Fruit fly (Drosophila melanogaster): Measurements from ENCODE around the gene CG32982.

Gene CG32982

dm6 chr2L:9125418-9125928 lies at the start of gene CG32982 (continued):
- TF ChIP-seq HmgZ (tag; optimal IDR thresholded peaks at IDR 0.05) (peak; percentile 86), CG12155 (GFP tag; optimal IDR thresholded peaks at IDR 0.05) (peak; percentile 79), D19B (GFP tag; optimal IDR thresholded peaks at IDR 0.05) (peak; percentile 82), crol (GFP tag; IDR thresholded peaks at IDR 0.05) (0 out of 2 replicates have a peak, but pooled peaks have one; percentile 30), cato (GFP tag; optimal IDR thresholded peaks at IDR 0.05; ENCODE audit: borderline replicate concordance) (peak; percentile 84), E2f2 (GFP tag; IDR thresholded peaks at IDR 0.05) (peak; percentile 70), CG17829 (tag; optimal IDR thresholded peaks at IDR 0.05) (peak; percentile 90), prd (optimal IDR thresholded peaks at IDR 0.05) (no peak), prd (GFP tag; IDR thresholded peaks at IDR 0.05) (peak; percentile 94), CG7839 (tag; optimal IDR thresholded peaks at IDR 0.05) (peak; percentile 95), h (optimal IDR thresholded peaks at IDR 0.05) (no peak), Sry-δ (GFP tag; optimal IDR thresholded peaks at IDR 0.05) (peak; percentile 50), ac (GFP tag; optimal IDR thresholded peaks at IDR 0.05) (peak; percentile 74), Xrp1 (GFP tag; IDR thresholded peaks at IDR 0.05) (peak; percentile 92), peb (GFP tag; IDR thresholded peaks at IDR 0.05) (peak; percentile 77), Sin3A (optimal IDR thresholded peaks at IDR 0.05) (no peak), CG17186 (GFP tag; optimal IDR thresholded peaks at IDR 0.05) (peak; percentile 62), CG17385 (GFP tag; optimal IDR thresholded peaks at IDR 0.05) (peak; percentile 83), Hand (GFP tag; optimal IDR thresholded peaks at IDR 0.05) (peak; percentile 77), disco-r (GFP tag; optimal IDR thresholded peaks at IDR 0.05) (peak; percentile 79), ase (GFP tag; IDR thresholded peaks at IDR 0.05) (peak; percentile 80; the same call in 2 of the 3 replicates), Eip74EF (GFP tag; optimal IDR thresholded peaks at IDR 0.05) (peak in 1 of 2 experiments; percentile 70), gt (GFP tag; IDR thresholded peaks at IDR 0.05) (peak; percentile 79), CG12071 (GFP tag; optimal IDR thresholded peaks at IDR 0.05) (peak; percentile 74), CG4617 (GFP tag; optimal IDR thresholded peaks at IDR 0.05; ENCODE audit: borderline replicate concordance) (peak; percentile 72), Fer2 (tag; optimal IDR thresholded peaks at IDR 0.05) (peak; percentile 82), HLHmδ (GFP tag; optimal IDR thresholded peaks at IDR 0.05) (peak; percentile 87), CG6689 (GFP tag; IDR thresholded peaks at IDR 0.05) (peak; percentile 92), hb (GFP tag; IDR thresholded peaks at IDR 0.05; ENCODE audit: partially characterized antibody) (no peak), pita (GFP tag; optimal IDR thresholded peaks at IDR 0.05) (no peak), nerfin-2 (GFP tag; IDR thresholded peaks at IDR 0.05; ENCODE audit: partially characterized antibody) (peak; percentile 32; the same call in 1 of the 2 replicates), CG18262 (tag; optimal IDR thresholded peaks at IDR 0.05) (peak; percentile 94), CG13894 (tag; optimal IDR thresholded peaks at IDR 0.05) (peak; percentile 79), ERR (GFP tag; optimal IDR thresholded peaks at IDR 0.05) (peak; percentile 82)

- no peak for TF ChIP-seq CG34224 (GFP tag; IDR thresholded peaks at IDR 0.05; ENCODE audit: partially characterized antibody)
- no peak for TF ChIP-seq wdn (GFP tag; IDR thresholded peaks at IDR 0.05)
- no peak for TF ChIP-seq CG12071 (GFP tag; optimal IDR thresholded peaks at IDR 0.05)
- TF ChIP-seq CG17802 (tag; optimal IDR thresholded peaks at IDR 0.05), result no peak
- TF ChIP-seq CG8359 (GFP tag; optimal IDR thresholded peaks at IDR 0.05; ENCODE audit: borderline replicate concordance), result no peak
- TF ChIP-seq CG32532 (GFP tag; IDR thresholded peaks at IDR 0.05), result no peak
- TF ChIP-seq NC2β (GFP tag; optimal IDR thresholded peaks at IDR 0.05), result no peak
- no peak for TF ChIP-seq sc (optimal IDR thresholded peaks at IDR 0.05)
- no peak for TF ChIP-seq sc (GFP tag; optimal IDR thresholded peaks at IDR 0.05)
- TF ChIP-seq Ptx1 (GFP tag; IDR thresholded peaks at IDR 0.05), result no peak
- no peak for TF ChIP-seq CG15479 (GFP tag; optimal IDR thresholded peaks at IDR 0.05)
- TF ChIP-seq D19B (GFP tag; optimal IDR thresholded peaks at IDR 0.05), result no peak
- no peak for TF ChIP-seq CG5245 (GFP tag; optimal IDR thresholded peaks at IDR 0.05)
- no peak for TF ChIP-seq Ets65A (GFP tag)
- TF ChIP-seq slp2 (GFP tag; optimal IDR thresholded peaks at IDR 0.05), result no peak
Observed at dm6 chr2L:9076821-9077220, 48.7 kb upstream of the CG32982 start, which contains the start of gene CG12439. TSS of gene CG12439 (plus strand) at chr2L:9077121.

Measured in whole organism, embryonic.